Fruit fly (Drosophila melanogaster) whole organism, embryonic: ENCODE results near the gene CG4570.

Source experiments
- Antp ChIP-seq: fragments of 200-800 bp; sonication (Bioruptor generic); optimal IDR thresholded peaks from 3 replicates; lab custom pipeline; 2016; ENCODE audit warnings: missing biosample characterization, missing genetic modification characterization
- CG10209 ChIP-seq: fragments of 200-800 bp; sonication (Bioruptor generic); optimal IDR thresholded peaks from 3 replicates; lab custom pipeline; 2017; ENCODE audit warnings: missing biosample characterization, mild to moderate bottlenecking, missing genetic modification characterization, missing genetic modification reagents
- CG10274 ChIP-seq: fragments of 200-800 bp; sonication (Bioruptor generic); optimal IDR thresholded peaks from 3 replicates; lab custom pipeline; 2017; ENCODE audit warnings: missing biosample characterization, mild to moderate bottlenecking, missing genetic modification characterization
- CG10654 ChIP-seq: fragments of 200-800 bp; sonication (Bioruptor generic); optimal IDR thresholded peaks from 2 replicates; lab custom pipeline; 2016; ENCODE audit warnings: missing biosample characterization, missing genetic modification characterization
- CG11696 ChIP-seq: fragments of 200-800 bp; sonication (Bioruptor generic); IDR thresholded peaks from 2 replicates; pipeline ENCODE4 v1.3.6; 2022; ENCODE audit warnings: missing biosample characterization, missing genetic modification characterization
- CG12236 ChIP-seq: fragments of 200-800 bp; sonication (Bioruptor generic); optimal IDR thresholded peaks from 2 replicates; lab custom pipeline; 2016; ENCODE audit warnings: missing biosample characterization, missing genetic modification characterization
- CG1233 ChIP-seq: fragments of 200-800 bp; sonication (Bioruptor generic); optimal IDR thresholded peaks from 4 replicates; lab custom pipeline; 2018; ENCODE audit warnings: missing biosample characterization, mild to moderate bottlenecking, missing genetic modification characterization
- CG12744 ChIP-seq: fragments of 200-800 bp; sonication (Bioruptor generic); optimal IDR thresholded peaks from 2 replicates; lab custom pipeline; 2016; ENCODE audit warnings: missing biosample characterization, missing genetic modification characterization
- CG14860 ChIP-seq: fragments of 200-800 bp; sonication (Bioruptor generic); IDR thresholded peaks from 3 replicates; pipeline ENCODE4 v1.3.6; 2022; ENCODE audit warnings: missing biosample characterization, missing genetic modification characterization; ENCODE audit not compliant: partially characterized antibody
- CG15479 ChIP-seq: fragments of 200-800 bp; sonication (Bioruptor generic); optimal IDR thresholded peaks from 3 replicates; lab custom pipeline; 2019; ENCODE audit warnings: missing biosample characterization, mild to moderate bottlenecking, missing genetic modification characterization, moderate library complexity
- CG42726 ChIP-seq: fragments of 200-800 bp; sonication (Bioruptor generic); IDR thresholded peaks from 2 replicates; pipeline ENCODE4 v1.3.6; 2022; ENCODE audit warnings: missing biosample characterization, missing genetic modification characterization; ENCODE audit not compliant: partially characterized antibody
- CG6272 ChIP-seq: fragments of 200-800 bp; sonication (Bioruptor generic); IDR thresholded peaks from 2 replicates; pipeline ENCODE4 v1.3.6; 2022; ENCODE audit warnings: missing biosample characterization, missing genetic modification characterization
- CG6654 ChIP-seq: fragments of 200-800 bp; sonication (Bioruptor generic); optimal IDR thresholded peaks from 2 replicates; lab custom pipeline; 2017; ENCODE audit warnings: missing biosample characterization, mild to moderate bottlenecking, missing genetic modification characterization
- CG7357 ChIP-seq: fragments of 200-800 bp; sonication (Bioruptor generic); IDR thresholded peaks from 3 replicates; pipeline ENCODE4 v1.3.6; 2022; ENCODE audit warnings: missing biosample characterization, missing genetic modification characterization
- CG8290 ChIP-seq, 3 experiments: fragments of 200-800 bp; sonication (Bioruptor generic); optimal IDR thresholded peaks; 2 replicates each; lab custom pipeline; 2016 to 2019; ENCODE audit warnings: missing biosample characterization in 3 of 3, missing genetic modification characterization in 3 of 3, mild to moderate bottlenecking in 2 of 3, moderate library complexity in 1 of 3
- CG8359 ChIP-seq: fragments of 200-800 bp; sonication (Bioruptor generic); optimal IDR thresholded peaks from 2 replicates; lab custom pipeline; 2017; ENCODE audit warnings: missing biosample characterization, mild to moderate bottlenecking, missing genetic modification characterization, borderline replicate concordance
- CHES-1-like ChIP-seq: fragments of 200-800 bp; sonication (Bioruptor generic); optimal IDR thresholded peaks from 2 replicates; lab custom pipeline; 2016; ENCODE audit warnings: missing biosample characterization, missing genetic modification characterization
- CTCF ChIP-seq: fragments of 200-800 bp; sonication (Bioruptor generic); optimal IDR thresholded peaks from 2 replicates; lab custom pipeline; 2017; ENCODE audit warnings: missing biosample characterization, mild to moderate bottlenecking, missing genetic modification characterization, moderate library complexity
- Chrac-16 ChIP-seq: fragments of 200-800 bp; sonication (Bioruptor generic); optimal IDR thresholded peaks from 3 replicates; lab custom pipeline; 2016; ENCODE audit warnings: missing biosample characterization, missing genetic modification characterization
- D19B ChIP-seq: fragments of 200-800 bp; sonication (Bioruptor generic); optimal IDR thresholded peaks from 2 replicates; lab custom pipeline; 2017; ENCODE audit warnings: missing biosample characterization, mild to moderate bottlenecking, missing genetic modification characterization
- E2f1 ChIP-seq: fragments of 200-800 bp; sonication (Bioruptor generic); IDR thresholded peaks from 2 replicates; pipeline ENCODE4 v1.3.6; 2022; ENCODE audit warnings: missing biosample characterization, missing genetic modification characterization
- ERR ChIP-seq: fragments of 200-800 bp; sonication (Bioruptor generic); optimal IDR thresholded peaks from 2 replicates; lab custom pipeline; 2016; ENCODE audit warnings: missing biosample characterization, missing genetic modification characterization
- Fer1 ChIP-seq: fragments of 200-800 bp; sonication (Bioruptor generic); optimal IDR thresholded peaks from 2 replicates; lab custom pipeline; 2017; ENCODE audit warnings: missing biosample characterization, mild to moderate bottlenecking, missing genetic modification characterization
- GATAe ChIP-seq: fragments of 200-800 bp; sonication (Bioruptor generic); conservative IDR thresholded peaks from 2 replicates; pipeline ENCODE4 v1.3.6; 2022; ENCODE audit warnings: missing biosample characterization, missing genetic modification characterization
- Kr ChIP-seq: fragments of 200-800 bp; sonication (Bioruptor generic); optimal IDR thresholded peaks from 2 replicates; lab custom pipeline; 2017; ENCODE audit warnings: missing biosample characterization, mild to moderate bottlenecking, missing genetic modification characterization
- Med ChIP-seq: fragments of 200-800 bp; sonication (Bioruptor generic); peaks from one replicate; lab custom pipeline; 2016; ENCODE audit warnings: missing biosample characterization, missing genetic modification characterization, mild to moderate bottlenecking, inconsistent platforms, moderate library complexity
- Mrtf ChIP-seq: fragments of 200-800 bp; sonication (Bioruptor generic); IDR thresholded peaks from 3 replicates; pipeline ENCODE4 v1.3.6; 2022; ENCODE audit warnings: missing biosample characterization, missing genetic modification characterization
- Sox100B ChIP-seq: fragments of 200-800 bp; sonication (Bioruptor generic); optimal IDR thresholded peaks from 3 replicates; lab custom pipeline; 2018; ENCODE audit warnings: missing biosample characterization, mild to moderate bottlenecking, missing genetic modification characterization
- YL-1 ChIP-seq: fragments of 200-800 bp; sonication (Bioruptor generic); optimal IDR thresholded peaks from 3 replicates; lab custom pipeline; 2017; ENCODE audit warnings: missing biosample characterization, mild to moderate bottlenecking, missing genetic modification characterization
- al ChIP-seq: fragments of 200-800 bp; sonication (Bioruptor generic); IDR thresholded peaks from 2 replicates; pipeline ENCODE4 v1.3.6; 2022; ENCODE audit warnings: missing biosample characterization, missing genetic modification characterization
- amos ChIP-seq: fragments of 200-800 bp; sonication (Bioruptor generic); IDR thresholded peaks from 2 replicates; pipeline ENCODE4 v1.3.6; 2022; ENCODE audit warnings: missing biosample characterization, missing genetic modification characterization; ENCODE audit not compliant: partially characterized antibody
- ara ChIP-seq: fragments of 200-800 bp; sonication (Bioruptor generic); IDR thresholded peaks from 2 replicates; pipeline ENCODE4 v1.3.6; 2022; ENCODE audit warnings: missing biosample characterization, missing genetic modification characterization
- cad ChIP-seq: fragments of >200 bp; optimal IDR thresholded peaks from 2 replicates; lab custom pipeline; 2017; ENCODE audit warnings: missing biosample characterization, missing genetic modification characterization
- crp ChIP-seq, 2 experiments: fragments of 200-800 bp; sonication (Bioruptor generic); optimal IDR thresholded peaks; 2 replicates in 1 of 2; 3 replicates in 1 of 2; lab custom pipeline; 2017; ENCODE audit warnings: missing biosample characterization in 2 of 2, missing genetic modification characterization in 2 of 2, mild to moderate bottlenecking in 1 of 2, moderate library complexity in 1 of 2
- danr ChIP-seq: fragments of 200-800 bp; sonication (Bioruptor generic); IDR thresholded peaks from 2 replicates; pipeline ENCODE4 v1.3.6; 2022; ENCODE audit warnings: missing biosample characterization, missing genetic modification characterization
- dpn ChIP-seq, 2 experiments: fragments of 200-800 bp; sonication (Bioruptor generic); optimal IDR thresholded peaks; 3 replicates each; lab custom pipeline; 2016; ENCODE audit warnings: missing biosample characterization in 2 of 2, missing genetic modification characterization in 2 of 2
- ems ChIP-seq: fragments of 200-800 bp; sonication (Bioruptor generic); optimal IDR thresholded peaks from 3 replicates; lab custom pipeline; 2016; ENCODE audit warnings: missing biosample characterization, missing genetic modification characterization
- gsb ChIP-seq: fragments of 200-800 bp; sonication (Bioruptor generic); IDR thresholded peaks from 2 replicates; pipeline ENCODE4 v1.3.6; 2022; ENCODE audit warnings: missing biosample characterization, missing genetic modification characterization
- ind ChIP-seq: fragments of 200-800 bp; sonication (Bioruptor generic); optimal IDR thresholded peaks from 3 replicates; lab custom pipeline; 2016; ENCODE audit warnings: missing biosample characterization, missing genetic modification characterization
- inv ChIP-seq: fragments of 200-800 bp; sonication (Bioruptor generic); IDR thresholded peaks from 2 replicates; pipeline ENCODE4 v1.3.6; 2022; ENCODE audit warnings: missing biosample characterization, missing genetic modification characterization; ENCODE audit not compliant: partially characterized antibody
- lilli ChIP-seq: fragments of 200-800 bp; sonication (Bioruptor generic); optimal IDR thresholded peaks from 3 replicates; lab custom pipeline; 2016; ENCODE audit warnings: missing biosample characterization, missing genetic modification characterization
- mam ChIP-seq: fragments of 200-800 bp; sonication (Bioruptor generic); optimal IDR thresholded peaks from 3 replicates; lab custom pipeline; 2016; ENCODE audit warnings: missing biosample characterization, missing genetic modification characterization
- nerfin-2 ChIP-seq: fragments of 200-800 bp; sonication (Bioruptor generic); IDR thresholded peaks from 2 replicates; pipeline ENCODE4 v1.3.6; 2022; ENCODE audit warnings: missing biosample characterization, missing genetic modification characterization; ENCODE audit not compliant: partially characterized antibody
- odd ChIP-seq: fragments of 200-800 bp; sonication (Bioruptor generic); optimal IDR thresholded peaks from 2 replicates; lab custom pipeline; 2017; ENCODE audit warnings: missing biosample characterization, mild to moderate bottlenecking, missing genetic modification characterization
- pfk ChIP-seq: fragments of 200-800 bp; sonication (Bioruptor generic); optimal IDR thresholded peaks from 2 replicates; lab custom pipeline; 2018; ENCODE audit warnings: missing biosample characterization, mild to moderate bottlenecking, missing genetic modification characterization, moderate library complexity
- prd ChIP-seq, 3 experiments: fragments of >200 bp in 2 of 3; fragments of 200-800 bp in 1 of 3; sonication (Bioruptor generic) in 1 of 3; optimal IDR thresholded peaks in 2 of 3; IDR thresholded peaks in 1 of 3; 2 replicates in 2 of 3; 3 replicates in 1 of 3; pipeline versions ENCODE4 v1.3.6 to Lab custom; 2017 to 2022; ENCODE audit warnings: missing biosample characterization in 1 of 3, missing genetic modification characterization in 1 of 3
- sens ChIP-seq: fragments of 200-800 bp; sonication (Bioruptor generic); peaks from one replicate; lab custom pipeline; 2016; ENCODE audit warnings: missing biosample characterization, missing genetic modification characterization
- sens-2 ChIP-seq: fragments of 200-800 bp; sonication (Bioruptor generic); IDR thresholded peaks from 2 replicates; pipeline ENCODE4 v1.3.6; 2022; ENCODE audit warnings: missing biosample characterization, missing genetic modification characterization
- seq ChIP-seq: fragments of 200-800 bp; sonication (Bioruptor generic); IDR thresholded peaks from 2 replicates; pipeline ENCODE4 v1.3.6; 2022; ENCODE audit warnings: missing biosample characterization, missing genetic modification characterization
- tll ChIP-seq, 2 experiments: fragments of 200-800 bp in 1 of 2; fragments of >200 bp in 1 of 2; sonication (Bioruptor generic) in 1 of 2; optimal IDR thresholded peaks; 2 replicates each; lab custom pipeline; 2017 to 2019; ENCODE audit warnings: missing biosample characterization in 2 of 2, missing genetic modification characterization in 2 of 2, mild to moderate bottlenecking in 1 of 2, moderate library complexity in 1 of 2

Gene CG4570

dm6 chr3R:10868427-10868962, 11.9 kb downstream of the CG4570 start, which contains the start of the genes SelR and Tsp86D (continued):
- TF ChIP-seq Sox100B (GFP tag; lab: Kevin White, UChicago) (no peak), CG12236 (GFP tag; lab: Kevin White, UChicago) (no peak), Fer1 (GFP tag; lab: Kevin White, UChicago) (peak; percentile 74), sens-2 (no peak), CG8290 (GFP tag; optimal IDR thresholded peaks at IDR 0.05; lab: Kevin White, UChicago) (peak; percentile 18), CG8290 (tag; optimal IDR thresholded peaks at IDR 0.05; lab: Kevin White, UChicago) (peak in 1 of 2 experiments; percentile 65), ERR (peak; percentile 33), CG1233 (GFP tag; lab: Kevin White, UChicago) (peak; percentile 48), prd (optimal IDR thresholded peaks at IDR 0.05; lab: Kevin White, UChicago) (no peak), prd (GFP tag; IDR thresholded peaks at IDR 0.05; lab: Robert Waterston, UW) (no peak), CG14860 (GFP tag; lab: Robert Waterston, UW) (peak; percentile 53; the same call in 2 of the 3 replicates), CG8359 (GFP tag; lab: Kevin White, UChicago) (no peak), CG7357 (GFP tag; lab: Robert Waterston, UW) (no peak), amos (GFP tag; lab: Robert Waterston, UW) (peak; percentile 73; the same call in 1 of the 2 replicates), lilli (GFP tag; lab: Kevin White, UChicago) (peak; percentile 10), CTCF (GFP tag; lab: Kevin White, UChicago) (peak; percentile 65), odd (GFP tag; lab: Kevin White, UChicago) (peak; percentile 35), CG15479 (GFP tag; lab: Kevin White, UChicago) (no peak), cad (GFP tag; lab: Kevin White, UChicago) (peak; percentile 74), dpn (GFP tag; optimal IDR thresholded peaks at IDR 0.05; lab: Kevin White, UChicago) (no peak), nerfin-2 (GFP tag; lab: Robert Waterston, UW) (no peak), D19B (GFP tag; lab: Kevin White, UChicago) (no peak), CG11696 (GFP tag; lab: Robert Waterston, UW) (0 out of 2 replicates have a peak, but pooled peaks have one; percentile 29), Mrtf (no peak), ind (no peak), Antp (GFP tag; lab: Kevin White, UChicago) (peak; percentile 17), CG10274 (GFP tag; lab: Kevin White, UChicago) (no peak), pfk (peak; percentile 44), CG42726 (GFP tag; lab: Robert Waterston, UW) (peak; percentile 72), Kr (no peak), al (GFP tag; lab: Robert Waterston, UW) (no peak), tll (GFP tag; optimal IDR thresholded peaks at IDR 0.05; lab: Kevin White, UChicago) (peak in 1 of 2 experiments; percentile 8), seq (GFP tag; lab: Robert Waterston, UW) (no peak), CG10209 (GFP tag; lab: Kevin White, UChicago) (no peak), Chrac-16 (GFP tag; lab: Kevin White, UChicago) (no peak), CHES-1-like (GFP tag; lab: Kevin White, UChicago) (peak; percentile 62), YL-1 (peak; percentile 95), mam (GFP tag; lab: Kevin White, UChicago) (no peak), crp (GFP tag; optimal IDR thresholded peaks at IDR 0.05; lab: Kevin White, UChicago) (peak; percentile 96 to 100), ems (GFP tag; lab: Kevin White, UChicago) (no peak), inv (GFP tag; lab: Robert Waterston, UW) (peak; percentile 45; the same call in 1 of the 2 replicates), E2f1 (no peak), gsb (GFP tag; lab: Robert Waterston, UW) (no peak), CG6654 (no peak), sens (peak; percentile 20), CG10654 (GFP tag; lab: Kevin White, UChicago) (no peak), GATAe (no peak; the same call in 1 of the 2 replicates), ara (GFP tag; lab: Robert Waterston, UW) (no peak), CG6272 (GFP tag; lab: Robert Waterston, UW) (no peak), danr (GFP tag; lab: Robert Waterston, UW) (no peak), Med (peak; percentile 95), CG12744 (GFP tag; lab: Kevin White, UChicago) (peak; percentile 35)
